Worm (Caenorhabditis elegans) whole organism, mixed stage, embryonic: Measurements from ENCODE around the gene sel-9.

Experiments used
- ceh-43 ChIP-seq: fragments of 200-800 bp; sonication (Bioruptor generic); optimal IDR thresholded peaks from 2 replicates; lab custom pipeline; 2018; ENCODE audit warnings: mild to moderate bottlenecking, missing genetic modification characterization, moderate library complexity, missing compliant biosample characterization
- nhr-12 ChIP-seq: fragments of 150-350 bp; optimal IDR thresholded peaks from 2 replicates; lab custom pipeline; 2014; ENCODE audit warnings: missing biosample characterization, missing genetic modification characterization
- nhr-76 ChIP-seq: sonication (generic microtip); optimal IDR thresholded peaks from 2 replicates; lab custom pipeline; 2017; ENCODE audit warnings: missing biosample characterization, missing genetic modification characterization
- unc-62 ChIP-seq: fragments of 150-350 bp; optimal IDR thresholded peaks from 2 replicates; lab custom pipeline; 2014; ENCODE audit warnings: missing biosample characterization, missing genetic modification reagents, missing genetic modification characterization
- ztf-11 ChIP-seq: fragments of 150-350 bp; optimal IDR thresholded peaks from 2 replicates; lab custom pipeline; 2014; ENCODE audit warnings: missing biosample characterization, missing genetic modification characterization

- no peak for TF ChIP-seq nhr-12
- TF ChIP-seq ztf-11 (tag; lab: Kevin White, UChicago), result no peak
- no peak for TF ChIP-seq nhr-76 (tag; lab: Kevin White, UChicago)
- no peak for TF ChIP-seq unc-62 (GFP tag; lab: Kevin White, UChicago)
- TF ChIP-seq ceh-43, result no peak
These were observed 21.6 kb downstream of the sel-9 start, which contains the start of gene str-135 for ce11 chrV:8280770-8281169.
